Worm (Caenorhabditis elegans): ENCODE results near the gene idpb-5.

DNA sequence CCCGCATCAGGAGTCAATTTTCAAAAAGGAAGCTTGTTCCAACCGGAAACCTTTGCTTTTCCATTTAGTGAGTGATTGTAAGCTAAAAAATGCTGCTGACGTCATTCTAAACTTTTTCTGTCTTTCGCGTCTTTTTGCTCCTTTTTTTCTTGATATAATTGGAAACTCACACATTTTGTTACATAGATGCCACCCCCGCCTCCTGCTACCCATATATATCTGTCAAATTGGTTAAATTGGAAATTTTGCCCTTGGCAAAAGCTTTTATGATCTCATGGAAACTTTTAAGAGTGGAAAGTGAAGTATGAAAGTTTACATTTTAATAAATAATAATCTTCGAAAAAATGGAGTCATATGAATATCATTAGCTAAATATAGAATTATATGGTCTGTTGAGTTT lies 29.4 kb upstream of the idpb-5 start:
- no peak for TF ChIP-seq hmg-11 (tag; optimal IDR thresholded peaks at IDR 0.05)
- no peak for TF ChIP-seq nhr-77 (tag; optimal IDR thresholded peaks at IDR 0.05)
- TF ChIP-seq fkh-2 (tag; optimal IDR thresholded peaks at IDR 0.05) = no peak
- no peak for TF ChIP-seq tbx-2 (tag; optimal IDR thresholded peaks at IDR 0.05)
- TF ChIP-seq ceh-9 (tag; optimal IDR thresholded peaks at IDR 0.05) = no peak
- TF ChIP-seq unc-62 (GFP tag; optimal IDR thresholded peaks at IDR 0.05) = no peak
